Worm (Caenorhabditis elegans): ENCODE measurements around the gene C54H2.4.

The C54H2.4 gene

ce11 chrX:5728956-5729467 is 41.5 kb downstream of the C54H2.4 start (continued):
- no peak for TF ChIP-seq arid-1 (GFP tag; conservative IDR thresholded peaks at IDR 0.05)
- no peak for TF ChIP-seq spr-3 (GFP tag; optimal IDR thresholded peaks at IDR 0.05)
- TF ChIP-seq dmd-8 (GFP tag; IDR thresholded peaks at IDR 0.05): no peak
- TF ChIP-seq zfp-2 (tag; optimal IDR thresholded peaks at IDR 0.05): peak; percentile 13
- TF ChIP-seq aha-1 (tag): peak; percentile 98
- TF ChIP-seq mes-2 (tag; optimal IDR thresholded peaks at IDR 0.05; ENCODE audit: poor library complexity, severe bottlenecking): no peak
- TF ChIP-seq lsy-2 (tag; optimal IDR thresholded peaks at IDR 0.05): peak; percentile 38 to 56
- no peak for TF ChIP-seq ceh-62 (tag; optimal IDR thresholded peaks at IDR 0.05)
- TF ChIP-seq gei-8 (GFP tag; optimal IDR thresholded peaks at IDR 0.05): no peak
- TF ChIP-seq nhr-41 (GFP tag; IDR thresholded peaks at IDR 0.05): no peak
- no peak for TF ChIP-seq fkh-10 (GFP tag; optimal IDR thresholded peaks at IDR 0.05)
- TF ChIP-seq unc-130 (GFP tag; optimal IDR thresholded peaks at IDR 0.05): no peak
- TF ChIP-seq R02D3.7 (tag; optimal IDR thresholded peaks at IDR 0.05): no peak
- TF ChIP-seq mxl-3 (GFP tag; optimal IDR thresholded peaks at IDR 0.05): peak; percentile 28
- TF ChIP-seq hlh-30 (tag; optimal IDR thresholded peaks at IDR 0.05; ENCODE audit: insufficient read depth): peak; percentile 28
- TF ChIP-seq lin-39 (tag; optimal IDR thresholded peaks at IDR 0.05): no peak
- TF ChIP-seq jun-1 (tag; optimal IDR thresholded peaks at IDR 0.05): no peak
- no peak for TF ChIP-seq egl-27 (tag; optimal IDR thresholded peaks at IDR 0.05)
- no peak for TF ChIP-seq Y75B8A.6 (GFP tag; IDR thresholded peaks at IDR 0.05)
- no peak for TF ChIP-seq lim-7 (GFP tag; IDR thresholded peaks at IDR 0.05)
- TF ChIP-seq madf-9 (GFP tag; conservative IDR thresholded peaks at IDR 0.05): no peak
- no peak for TF ChIP-seq duxl-1 (tag; optimal IDR thresholded peaks at IDR 0.05; ENCODE audit: poor library complexity)
- TF ChIP-seq snpc-4 (tag; optimal IDR thresholded peaks at IDR 0.05): no peak
- TF ChIP-seq pqm-1 (tag; optimal IDR thresholded peaks at IDR 0.05): no peak
- no peak for TF ChIP-seq T20F7.1 (GFP tag; optimal IDR thresholded peaks at IDR 0.05)
- no peak for TF ChIP-seq lir-3 (tag; optimal IDR thresholded peaks at IDR 0.05)
- no peak for TF ChIP-seq ztf-11 (tag; optimal IDR thresholded peaks at IDR 0.05)
- TF ChIP-seq rbr-2 (tag; optimal IDR thresholded peaks at IDR 0.05): peak; percentile 86
- TF ChIP-seq tra-1 (GFP tag; IDR thresholded peaks at IDR 0.05): no peak
- TF ChIP-seq dve-1 (tag; optimal IDR thresholded peaks at IDR 0.05; ENCODE audit: insufficient read depth): peak; percentile 9
- TF ChIP-seq daf-12 (tag; optimal IDR thresholded peaks at IDR 0.05): no peak
- TF ChIP-seq F37D6.2 (tag; optimal IDR thresholded peaks at IDR 0.05): peak; percentile 76

ce11 chrX:5726160-5726559 is 44.4 kb downstream of the C54H2.4 start:
- TF ChIP-seq egl-43 (GFP tag; IDR thresholded peaks at IDR 0.05): peak; percentile 60; the same call in 1 of the 2 replicates
- TF ChIP-seq F37D6.2 (tag; optimal IDR thresholded peaks at IDR 0.05): no peak
- peak; percentile 59 for TF ChIP-seq set-16 (GFP tag; IDR thresholded peaks at IDR 0.05)
- no peak for TF ChIP-seq rbr-2 (tag; optimal IDR thresholded peaks at IDR 0.05)
- TF ChIP-seq dve-1 (tag; optimal IDR thresholded peaks at IDR 0.05; ENCODE audit: insufficient read depth): no peak
- no peak for TF ChIP-seq lin-1 (GFP tag; IDR thresholded peaks at IDR 0.05)
- no peak for TF ChIP-seq zag-1 (tag; optimal IDR thresholded peaks at IDR 0.05)

- TF ChIP-seq F44E2.7 (GFP tag; IDR thresholded peaks at IDR 0.05) (no peak), unc-62 (GFP tag; optimal IDR thresholded peaks at IDR 0.05 in 1 of 2) (peak in 1 of 2 experiments; percentile 49), unc-62 (tag; optimal IDR thresholded peaks at IDR 0.05) (no peak), ces-1 (GFP tag; optimal IDR thresholded peaks at IDR 0.05) (peak; percentile 53), nhr-237 (tag; optimal IDR thresholded peaks at IDR 0.05) (no peak), rbr-2 (tag; optimal IDR thresholded peaks at IDR 0.05) (no peak), attf-4 (tag; optimal IDR thresholded peaks at IDR 0.05) (no peak), hif-1 (tag; optimal IDR thresholded peaks at IDR 0.05) (no peak), ZK337.2 (GFP tag; IDR thresholded peaks at IDR 0.05) (no peak), egl-43 (GFP tag; IDR thresholded peaks at IDR 0.05) (no peak), nhr-111 (GFP tag; optimal IDR thresholded peaks at IDR 0.05) (no peak), lin-38 (GFP tag; IDR thresholded peaks at IDR 0.05) (no peak), zip-2 (tag; optimal IDR thresholded peaks at IDR 0.05) (no peak), pqm-1 (tag; optimal IDR thresholded peaks at IDR 0.05) (no peak), dmd-9 (GFP tag; IDR thresholded peaks at IDR 0.05) (no peak), F49E8.2 (tag; optimal IDR thresholded peaks at IDR 0.05; ENCODE audit: borderline replicate concordance) (no peak), nhr-77 (tag; optimal IDR thresholded peaks at IDR 0.05) (no peak), ceh-44 (GFP tag; IDR thresholded peaks at IDR 0.05) (no peak)
Measured at ce11 chrX:5724544-5724943, 46.0 kb downstream of the C54H2.4 start.

Measured in whole organism, L4 larva.